Fruit fly (Drosophila melanogaster) whole organism, embryonic: ENCODE results near the gene CG43999.

ENCODE experiments used
- C15 ChIP-seq: fragments of 200-800 bp; sonication (Bioruptor generic); IDR thresholded peaks from 3 replicates; pipeline ENCODE4 v1.3.6; 2022; ENCODE audit warnings: missing biosample characterization, missing genetic modification characterization
- CG10321 ChIP-seq: fragments of 200-800 bp; sonication (Bioruptor generic); IDR thresholded peaks from 2 replicates; pipeline ENCODE4 v1.3.6; 2022; ENCODE audit warnings: missing biosample characterization, missing genetic modification characterization
- CG13775 ChIP-seq: fragments of 200-800 bp; sonication (Bioruptor generic); optimal IDR thresholded peaks from 3 replicates; lab custom pipeline; 2017; ENCODE audit warnings: missing biosample characterization, mild to moderate bottlenecking, missing genetic modification characterization
- CG14965 ChIP-seq: fragments of 200-800 bp; sonication (Bioruptor generic); optimal IDR thresholded peaks from 2 replicates; lab custom pipeline; 2016; ENCODE audit warnings: missing biosample characterization, missing genetic modification characterization, borderline replicate concordance
- CG16779 ChIP-seq: fragments of 200-800 bp; sonication (Bioruptor generic); IDR thresholded peaks from 2 replicates; pipeline ENCODE4 v1.3.6; 2022; ENCODE audit warnings: missing biosample characterization, missing genetic modification characterization
- CG16813 ChIP-seq: fragments of 200-800 bp; sonication (Bioruptor generic); IDR thresholded peaks from 3 replicates; pipeline ENCODE4 v1.3.6; 2022; ENCODE audit warnings: missing biosample characterization, missing genetic modification characterization; ENCODE audit not compliant: partially characterized antibody
- CG31388 ChIP-seq: fragments of 200-800 bp; sonication (Bioruptor generic); optimal IDR thresholded peaks from 2 replicates; lab custom pipeline; 2016; ENCODE audit warnings: missing biosample characterization, missing genetic modification characterization
- CG32772 ChIP-seq: fragments of 200-800 bp; sonication (Bioruptor generic); IDR thresholded peaks from 2 replicates; pipeline ENCODE4 v1.3.6; 2022; ENCODE audit warnings: missing biosample characterization, missing genetic modification characterization
- CG33213 ChIP-seq: fragments of 200-800 bp; sonication (Bioruptor generic); optimal IDR thresholded peaks from 3 replicates; lab custom pipeline; 2016; ENCODE audit warnings: missing biosample characterization, missing genetic modification characterization
- CG43689 ChIP-seq: fragments of 200-800 bp; sonication (Bioruptor generic); IDR thresholded peaks from 2 replicates; pipeline ENCODE4 v1.3.6; 2022; ENCODE audit warnings: missing biosample characterization, missing genetic modification characterization
- CG4424 ChIP-seq: fragments of 200-800 bp; sonication (Bioruptor generic); optimal IDR thresholded peaks from 3 replicates; lab custom pipeline; 2016; ENCODE audit warnings: missing biosample characterization, missing genetic modification characterization
- CG8290 ChIP-seq, 3 experiments: fragments of 200-800 bp; sonication (Bioruptor generic); optimal IDR thresholded peaks; 2 replicates each; lab custom pipeline; 2016 to 2019; ENCODE audit warnings: missing biosample characterization in 3 of 3, missing genetic modification characterization in 3 of 3, mild to moderate bottlenecking in 2 of 3, moderate library complexity in 1 of 3
- CG9876 ChIP-seq: fragments of 200-800 bp; sonication (Bioruptor generic); optimal IDR thresholded peaks from 2 replicates; lab custom pipeline; 2016; ENCODE audit warnings: missing biosample characterization, missing genetic modification characterization
- CHES-1-like ChIP-seq: fragments of 200-800 bp; sonication (Bioruptor generic); optimal IDR thresholded peaks from 2 replicates; lab custom pipeline; 2016; ENCODE audit warnings: missing biosample characterization, missing genetic modification characterization
- Deaf1 ChIP-seq: fragments of 200-800 bp; optimal IDR thresholded peaks from 3 replicates; lab custom pipeline; 2019; ENCODE audit warnings: missing biosample characterization, mild to moderate bottlenecking, missing genetic modification characterization, moderate library complexity
- Dip3 ChIP-seq: fragments of 200-800 bp; sonication (Bioruptor generic); optimal IDR thresholded peaks from 3 replicates; lab custom pipeline; 2016; ENCODE audit warnings: missing biosample characterization, missing genetic modification characterization
- Ets65A ChIP-seq: fragments of 200-800 bp; sonication (Bioruptor generic); peaks from one replicate; lab custom pipeline; 2016; ENCODE audit warnings: missing biosample characterization, missing genetic modification characterization
- Hr39 ChIP-seq: fragments of >200 bp; optimal IDR thresholded peaks from 2 replicates; lab custom pipeline; 2017
- Lpt ChIP-seq: fragments of >200 bp; optimal IDR thresholded peaks from 2 replicates; lab custom pipeline; 2018; ENCODE audit warnings: missing biosample characterization, missing genetic modification characterization
- MESR4 ChIP-seq: fragments of 200-800 bp; sonication (Bioruptor generic); optimal IDR thresholded peaks from 2 replicates; lab custom pipeline; 2018; ENCODE audit warnings: missing biosample characterization, mild to moderate bottlenecking, missing genetic modification characterization, moderate library complexity
- Max ChIP-seq: fragments of 200-800 bp; sonication (Bioruptor generic); optimal IDR thresholded peaks from 2 replicates; lab custom pipeline; 2016; ENCODE audit warnings: missing biosample characterization, mild to moderate bottlenecking, missing genetic modification characterization
- NC2β ChIP-seq: fragments of 200-800 bp; sonication (Bioruptor generic); optimal IDR thresholded peaks from 2 replicates; lab custom pipeline; 2016; ENCODE audit warnings: missing biosample characterization, missing genetic modification characterization
- Optix ChIP-seq: fragments of 200-800 bp; sonication (Bioruptor generic); IDR thresholded peaks from 3 replicates; pipeline ENCODE4 v1.3.6; 2022; ENCODE audit warnings: missing biosample characterization, missing genetic modification characterization
- Sry-δ ChIP-seq: fragments of 200-800 bp; sonication (Bioruptor generic); optimal IDR thresholded peaks from 2 replicates; lab custom pipeline; 2016; ENCODE audit warnings: missing biosample characterization, missing genetic modification characterization
- Stat92E ChIP-seq, 3 experiments: fragments of >200 bp in 2 of 3; fragments of 200-800 bp in 1 of 3; sonication (Bioruptor generic) in 1 of 3; optimal IDR thresholded peaks; 2 replicates each; lab custom pipeline; 2017 to 2019; ENCODE audit warnings: missing biosample characterization in 3 of 3, missing genetic modification characterization in 3 of 3, mild to moderate bottlenecking in 1 of 3, moderate library complexity in 1 of 3
- Vsx1 ChIP-seq: fragments of 200-800 bp; sonication (Bioruptor generic); optimal IDR thresholded peaks from 2 replicates; lab custom pipeline; 2017; ENCODE audit warnings: missing biosample characterization, mild to moderate bottlenecking, missing genetic modification characterization, missing genetic modification reagents
- ab ChIP-seq: fragments of 200-800 bp; sonication (Bioruptor generic); optimal IDR thresholded peaks from 2 replicates; lab custom pipeline; 2016; ENCODE audit warnings: missing biosample characterization, missing genetic modification characterization
- al ChIP-seq: fragments of 200-800 bp; sonication (Bioruptor generic); IDR thresholded peaks from 2 replicates; pipeline ENCODE4 v1.3.6; 2022; ENCODE audit warnings: missing biosample characterization, missing genetic modification characterization
- ase ChIP-seq: fragments of 200-800 bp; sonication (Bioruptor generic); IDR thresholded peaks from 3 replicates; pipeline ENCODE4 v1.3.6; 2022; ENCODE audit warnings: missing biosample characterization, missing genetic modification characterization
- az2 ChIP-seq: fragments of 200-800 bp; sonication (Bioruptor generic); optimal IDR thresholded peaks from 3 replicates; lab custom pipeline; 2016; ENCODE audit warnings: missing biosample characterization, missing genetic modification characterization
- bab2 ChIP-seq: fragments of 200-800 bp; sonication (Bioruptor generic); optimal IDR thresholded peaks from 2 replicates; lab custom pipeline; 2016; ENCODE audit warnings: missing biosample characterization, missing genetic modification characterization
- cad ChIP-seq: fragments of >200 bp; optimal IDR thresholded peaks from 2 replicates; lab custom pipeline; 2017; ENCODE audit warnings: missing biosample characterization, missing genetic modification characterization
- dysf ChIP-seq: fragments of 200-800 bp; sonication (Bioruptor generic); IDR thresholded peaks from 3 replicates; pipeline ENCODE4 v1.3.6; 2022; ENCODE audit warnings: missing biosample characterization, missing genetic modification characterization
- eve ChIP-seq, 2 experiments: fragments of >200 bp; optimal IDR thresholded peaks; 2 replicates each; lab custom pipeline; 2017; ENCODE audit warnings: missing biosample characterization in 2 of 2, missing genetic modification characterization in 2 of 2
- exex ChIP-seq: fragments of 200-800 bp; sonication (Bioruptor generic); optimal IDR thresholded peaks from 4 replicates; lab custom pipeline; 2018; ENCODE audit warnings: missing biosample characterization, mild to moderate bottlenecking, missing genetic modification characterization, moderate library complexity
- gce ChIP-seq: fragments of 200-800 bp; sonication (Bioruptor generic); IDR thresholded peaks from 3 replicates; pipeline ENCODE4 v1.3.6; 2022; ENCODE audit warnings: missing biosample characterization, missing genetic modification characterization
- gcm ChIP-seq: fragments of 200-800 bp; sonication (Bioruptor generic); optimal IDR thresholded peaks from 2 replicates; lab custom pipeline; 2019; ENCODE audit warnings: missing biosample characterization, mild to moderate bottlenecking, missing genetic modification characterization, moderate library complexity
- hkb ChIP-seq, 2 experiments: fragments of 200-800 bp in 1 of 2; fragments of >200 bp in 1 of 2; sonication (Bioruptor generic) in 1 of 2; IDR thresholded peaks in 1 of 2; optimal IDR thresholded peaks in 1 of 2; 2 replicates each; pipeline versions ENCODE4 v1.3.6 to Lab custom; 2017 to 2022; ENCODE audit warnings: missing biosample characterization in 1 of 2, missing genetic modification characterization in 1 of 2
- jing ChIP-seq: fragments of 200-800 bp; sonication (Bioruptor generic); optimal IDR thresholded peaks from 2 replicates; lab custom pipeline; 2018; ENCODE audit warnings: missing biosample characterization, mild to moderate bottlenecking, missing genetic modification characterization
- kah ChIP-seq: fragments of 200-800 bp; sonication (Bioruptor generic); optimal IDR thresholded peaks from 2 replicates; lab custom pipeline; 2018; ENCODE audit warnings: missing biosample characterization, mild to moderate bottlenecking, missing genetic modification characterization
- kni ChIP-seq: fragments of 200-800 bp; sonication (Bioruptor generic); optimal IDR thresholded peaks from 3 replicates; lab custom pipeline; 2017; ENCODE audit warnings: mild to moderate bottlenecking, missing biosample characterization, missing genetic modification reagents, missing genetic modification characterization
- nmo ChIP-seq: fragments of 200-800 bp; sonication (Bioruptor generic); optimal IDR thresholded peaks from 2 replicates; lab custom pipeline; 2018; ENCODE audit warnings: missing biosample characterization, mild to moderate bottlenecking, missing genetic modification characterization, moderate library complexity
- org-1 ChIP-seq: fragments of 200-800 bp; sonication (Bioruptor generic); optimal IDR thresholded peaks from 2 replicates; lab custom pipeline; 2017; ENCODE audit warnings: missing biosample characterization, missing genetic modification characterization
- otp ChIP-seq: fragments of 200-800 bp; sonication (Bioruptor generic); IDR thresholded peaks from 3 replicates; pipeline ENCODE4, ENCODE4 v1.3.6; 2022; ENCODE audit warnings: missing biosample characterization, missing genetic modification characterization
- pita ChIP-seq: fragments of 200-800 bp; sonication (Bioruptor generic); optimal IDR thresholded peaks from 2 replicates; lab custom pipeline; 2017; ENCODE audit warnings: missing biosample characterization, mild to moderate bottlenecking, missing genetic modification characterization
- ro ChIP-seq: fragments of 200-800 bp; sonication (Bioruptor generic); IDR thresholded peaks from 2 replicates; pipeline ENCODE4 v1.3.6; 2022; ENCODE audit warnings: missing biosample characterization, missing genetic modification characterization
- sens ChIP-seq: fragments of 200-800 bp; sonication (Bioruptor generic); peaks from one replicate; lab custom pipeline; 2016; ENCODE audit warnings: missing biosample characterization, missing genetic modification characterization
- stwl ChIP-seq: fragments of 200-800 bp; sonication (Bioruptor generic); optimal IDR thresholded peaks from 3 replicates; lab custom pipeline; 2018; ENCODE audit warnings: missing biosample characterization, mild to moderate bottlenecking, missing genetic modification characterization, moderate library complexity
- vfl ChIP-seq: fragments of 200-800 bp; sonication (Bioruptor generic); optimal IDR thresholded peaks from 2 replicates; lab custom pipeline; 2016; ENCODE audit warnings: missing biosample characterization, missing genetic modification characterization
- yki ChIP-seq: fragments of >200 bp; optimal IDR thresholded peaks from 3 replicates; lab custom pipeline; 2018

Gene CG43999

DNA sequence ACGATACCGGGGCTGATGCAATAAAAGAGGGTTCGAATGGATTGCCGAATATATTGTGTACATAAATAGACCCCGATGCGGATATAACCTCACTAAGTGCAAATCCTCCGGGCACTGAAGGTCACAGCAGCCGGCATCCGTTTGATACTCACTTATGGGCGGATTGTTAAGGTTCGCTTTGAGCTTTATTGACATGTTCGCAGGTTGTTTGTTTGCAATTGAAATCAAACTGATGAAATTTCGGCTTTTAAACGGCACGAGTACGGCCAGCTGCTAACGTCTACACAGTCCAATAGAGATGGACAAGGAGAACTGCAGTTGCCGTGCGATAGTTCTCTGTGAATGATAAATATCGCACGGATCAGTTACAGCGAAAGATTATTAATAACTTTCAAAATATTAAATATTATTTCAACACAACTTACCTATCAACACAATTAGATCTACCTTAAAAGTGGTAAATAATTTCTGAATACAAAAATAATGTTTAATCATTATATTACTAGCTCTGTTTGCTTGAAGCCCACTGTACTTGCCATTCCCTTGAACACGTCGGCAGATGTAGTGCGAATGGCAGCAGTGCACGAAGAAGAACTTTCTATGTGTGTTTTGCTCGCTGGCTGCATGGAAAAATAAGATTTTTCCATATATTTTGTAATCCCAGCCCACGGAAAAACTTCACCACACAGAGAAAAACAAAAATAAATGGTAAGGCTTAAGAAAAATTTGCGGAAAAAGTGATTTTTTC, 29.5 kb upstream of the CG43999 start, which contains the start of the genes GluProRS and AP-1sigma (continued):
- peak; percentile 63 for TF ChIP-seq NC2β (GFP tag; lab: Kevin White, UChicago)
- TF ChIP-seq CG16779 (GFP tag; lab: Robert Waterston, UW), result peak; percentile 83
- no peak for TF ChIP-seq Hr39 (lab: Kevin White, UChicago)
- peak; percentile 92 for TF ChIP-seq CG4424
- TF ChIP-seq ase (GFP tag; lab: Robert Waterston, UW), result peak; percentile 94
- TF ChIP-seq Stat92E (GFP tag; optimal IDR thresholded peaks at IDR 0.05; lab: Kevin White, UChicago), result peak in 1 of 3 experiments; percentile 67
- peak; percentile 94 for TF ChIP-seq MESR4 (GFP tag; lab: Kevin White, UChicago)
- TF ChIP-seq kah (GFP tag; lab: Kevin White, UChicago), result peak; percentile 48
- no peak for TF ChIP-seq pita
- peak; percentile 85 for TF ChIP-seq bab2 (GFP tag; lab: Kevin White, UChicago)
- peak; percentile 94 for TF ChIP-seq al
- TF ChIP-seq CG8290 (GFP tag; optimal IDR thresholded peaks at IDR 0.05; lab: Kevin White, UChicago), result peak; percentile 82
- peak in 1 of 2 experiments; percentile 82 for TF ChIP-seq CG8290 (tag; optimal IDR thresholded peaks at IDR 0.05; lab: Kevin White, UChicago)
- TF ChIP-seq CG32772 (GFP tag; lab: Robert Waterston, UW), result peak; percentile 97
- TF ChIP-seq nmo, result peak; percentile 93
- TF ChIP-seq ro, result peak; percentile 79
- TF ChIP-seq Lpt (GFP tag; lab: Kevin White, UChicago), result no peak
- peak; percentile 93 for TF ChIP-seq CG13775
- peak; percentile 55 for TF ChIP-seq ab
- TF ChIP-seq Dip3, result peak; percentile 85
- TF ChIP-seq CG31388, result peak; percentile 82
- TF ChIP-seq CG9876 (GFP tag; lab: Kevin White, UChicago), result peak; percentile 72
- TF ChIP-seq dysf (GFP tag; lab: Robert Waterston, UW), result peak; percentile 97
- TF ChIP-seq gcm (GFP tag; lab: Kevin White, UChicago), result peak; percentile 81
- TF ChIP-seq Deaf1 (tag; lab: Kevin White, UChicago), result peak; percentile 65
- TF ChIP-seq Sry-δ (GFP tag; lab: Kevin White, UChicago), result peak; percentile 91
- peak; percentile 51 for TF ChIP-seq kni (GFP tag; lab: Kevin White, UChicago)
- peak; percentile 88 for TF ChIP-seq CG43689 (GFP tag; lab: Robert Waterston, UW)
- TF ChIP-seq CG16813, result peak; percentile 97
- no peak for TF ChIP-seq cad (GFP tag; lab: Kevin White, UChicago)
- TF ChIP-seq jing, result peak; percentile 74
- TF ChIP-seq otp (GFP tag; lab: Robert Waterston, UW), result peak; percentile 93
- peak in 1 of 2 experiments; percentile 3 for TF ChIP-seq eve (GFP tag; optimal IDR thresholded peaks at IDR 0.05; lab: Kevin White, UChicago)
- peak; percentile 92 for TF ChIP-seq az2 (GFP tag; lab: Kevin White, UChicago)
- peak; percentile 99 for TF ChIP-seq Ets65A (GFP tag; lab: Kevin White, UChicago)
- peak; percentile 78 for TF ChIP-seq CHES-1-like (GFP tag; lab: Kevin White, UChicago)
- peak; percentile 89 for TF ChIP-seq vfl
- peak; percentile 91 for TF ChIP-seq Optix
- TF ChIP-seq org-1 (GFP tag; lab: Kevin White, UChicago), result peak; percentile 77
- peak; percentile 0 for TF ChIP-seq CG14965 (GFP tag; lab: Kevin White, UChicago)
- peak; percentile 91 for TF ChIP-seq yki (lab: Kevin White, UChicago)
- TF ChIP-seq CG33213 (GFP tag; lab: Kevin White, UChicago), result peak; percentile 79
- peak; percentile 87 for TF ChIP-seq gce (GFP tag; lab: Robert Waterston, UW)
- peak; percentile 94 for TF ChIP-seq Max
- TF ChIP-seq stwl (tag; lab: Kevin White, UChicago), result peak; percentile 55
- TF ChIP-seq exex (tag; lab: Kevin White, UChicago), result peak; percentile 58
- peak; percentile 59 for TF ChIP-seq CG10321 (GFP tag; lab: Robert Waterston, UW)
- TF ChIP-seq sens, result peak; percentile 97
- peak; percentile 88; the same call in 2 of the 3 replicates for TF ChIP-seq C15
- TF ChIP-seq hkb (optimal IDR thresholded peaks at IDR 0.05; lab: Kevin White, UChicago), result peak; percentile 16
- peak; percentile 93 for TF ChIP-seq hkb (GFP tag; IDR thresholded peaks at IDR 0.05; lab: Robert Waterston, UW)
- peak; percentile 80 for TF ChIP-seq Vsx1 (GFP tag; lab: Kevin White, UChicago)
